Fruit fly (Drosophila melanogaster) whole organism, embryonic: ENCODE measurements around the gene CG4332.

Source experiments
- CG1024 ChIP-seq: fragments of 200-800 bp; sonication (Bioruptor generic); IDR thresholded peaks from 2 replicates; pipeline ENCODE4 v1.3.6; 2022; ENCODE audit warnings: missing biosample characterization, missing genetic modification characterization
- CG10267 ChIP-seq: fragments of 200-800 bp; sonication (Bioruptor generic); optimal IDR thresholded peaks from 2 replicates; lab custom pipeline; 2018; ENCODE audit warnings: missing biosample characterization, mild to moderate bottlenecking, missing genetic modification characterization, moderate library complexity
- CG10321 ChIP-seq: fragments of 200-800 bp; sonication (Bioruptor generic); IDR thresholded peaks from 2 replicates; pipeline ENCODE4 v1.3.6; 2022; ENCODE audit warnings: missing biosample characterization, missing genetic modification characterization
- CG10431 ChIP-seq: fragments of 200-800 bp; sonication (Bioruptor generic); optimal IDR thresholded peaks from 3 replicates; lab custom pipeline; 2018; ENCODE audit warnings: missing biosample characterization, mild to moderate bottlenecking, missing genetic modification characterization
- CG10654 ChIP-seq: fragments of 200-800 bp; sonication (Bioruptor generic); optimal IDR thresholded peaks from 2 replicates; lab custom pipeline; 2016; ENCODE audit warnings: missing biosample characterization, missing genetic modification characterization
- CG11247 ChIP-seq: fragments of 200-800 bp; sonication (Bioruptor generic); IDR thresholded peaks from 2 replicates; pipeline ENCODE4 v1.3.6; 2022; ENCODE audit warnings: missing biosample characterization, missing genetic modification characterization
- CG11398 ChIP-seq: fragments of 200-800 bp; sonication (Bioruptor generic); optimal IDR thresholded peaks from 2 replicates; lab custom pipeline; 2016; ENCODE audit warnings: missing biosample characterization, missing genetic modification characterization
- CG11504 ChIP-seq: fragments of 200-800 bp; sonication (Bioruptor generic); optimal IDR thresholded peaks from 3 replicates; lab custom pipeline; 2019; ENCODE audit warnings: missing biosample characterization, mild to moderate bottlenecking, missing genetic modification characterization, moderate library complexity
- CG12299 ChIP-seq: fragments of 200-800 bp; sonication (Bioruptor generic); optimal IDR thresholded peaks from 2 replicates; lab custom pipeline; 2018; ENCODE audit warnings: missing biosample characterization, mild to moderate bottlenecking, missing genetic modification characterization
- CG12942 ChIP-seq: fragments of 200-800 bp; sonication (Bioruptor generic); optimal IDR thresholded peaks from 3 replicates; lab custom pipeline; 2016; ENCODE audit warnings: missing biosample characterization, missing genetic modification characterization
- CG1603 ChIP-seq: fragments of 200-800 bp; sonication (Bioruptor generic); optimal IDR thresholded peaks from 2 replicates; lab custom pipeline; 2019; ENCODE audit warnings: missing biosample characterization, mild to moderate bottlenecking, missing genetic modification characterization, moderate library complexity
- CG17359 ChIP-seq: fragments of 200-800 bp; sonication (Bioruptor generic); optimal IDR thresholded peaks from 3 replicates; lab custom pipeline; 2018; ENCODE audit warnings: missing biosample characterization, mild to moderate bottlenecking, missing genetic modification characterization, moderate library complexity
- CG18011 ChIP-seq: fragments of 200-800 bp; sonication (Bioruptor generic); optimal IDR thresholded peaks from 2 replicates; lab custom pipeline; 2017; ENCODE audit warnings: missing biosample characterization, missing genetic modification characterization, mild to moderate bottlenecking, moderate library complexity, missing genotype
- CG2199 ChIP-seq: fragments of 200-800 bp; sonication (Bioruptor generic); IDR thresholded peaks from 3 replicates; pipeline ENCODE4 v1.3.6; 2022; ENCODE audit warnings: missing biosample characterization, missing genetic modification characterization
- CG33213 ChIP-seq: fragments of 200-800 bp; sonication (Bioruptor generic); optimal IDR thresholded peaks from 3 replicates; lab custom pipeline; 2016; ENCODE audit warnings: missing biosample characterization, missing genetic modification characterization
- CG3407 ChIP-seq: fragments of 200-800 bp; sonication (Bioruptor generic); optimal IDR thresholded peaks from 2 replicates; lab custom pipeline; 2018; ENCODE audit warnings: missing biosample characterization, mild to moderate bottlenecking, missing genetic modification characterization
- CG34422 ChIP-seq: fragments of 200-800 bp; sonication (Bioruptor generic); IDR thresholded peaks from 3 replicates; pipeline ENCODE4 v1.3.6; 2022; ENCODE audit warnings: missing biosample characterization, missing genetic modification characterization
- CG3847 ChIP-seq: fragments of 200-800 bp; sonication (Bioruptor generic); IDR thresholded peaks from 2 replicates; pipeline ENCODE4 v1.3.6; 2022; ENCODE audit warnings: missing biosample characterization, missing genetic modification characterization
- CG4854 ChIP-seq: fragments of 200-800 bp; sonication (Bioruptor generic); optimal IDR thresholded peaks from 2 replicates; lab custom pipeline; 2016; ENCODE audit warnings: missing biosample characterization, missing genetic modification characterization, inconsistent platforms
- CG8290 ChIP-seq, 3 experiments: fragments of 200-800 bp; sonication (Bioruptor generic); optimal IDR thresholded peaks; 2 replicates each; lab custom pipeline; 2016 to 2019; ENCODE audit warnings: missing biosample characterization in 3 of 3, missing genetic modification characterization in 3 of 3, mild to moderate bottlenecking in 2 of 3, moderate library complexity in 1 of 3
- CG9437 ChIP-seq: fragments of 200-800 bp; sonication (Bioruptor generic); optimal IDR thresholded peaks from 2 replicates; lab custom pipeline; 2018; ENCODE audit warnings: missing biosample characterization, mild to moderate bottlenecking, missing genetic modification characterization
- CG9727 ChIP-seq: fragments of 200-800 bp; sonication (Bioruptor generic); optimal IDR thresholded peaks from 3 replicates; lab custom pipeline; 2017; ENCODE audit warnings: missing biosample characterization, mild to moderate bottlenecking, missing genetic modification characterization
- D ChIP-seq, 2 experiments: fragments of 200-800 bp in 1 of 2; fragments of >200 bp in 1 of 2; sonication (Bioruptor generic) in 1 of 2; optimal IDR thresholded peaks; 2 replicates in 1 of 2; 3 replicates in 1 of 2; lab custom pipeline; 2017; ENCODE audit warnings: mild to moderate bottlenecking in 1 of 2, missing biosample characterization in 1 of 2, missing genetic modification characterization in 1 of 2, missing genetic modification reagents in 1 of 2
- Dip3 ChIP-seq: fragments of 200-800 bp; sonication (Bioruptor generic); optimal IDR thresholded peaks from 3 replicates; lab custom pipeline; 2016; ENCODE audit warnings: missing biosample characterization, missing genetic modification characterization
- Doc3 ChIP-seq: fragments of 200-800 bp; sonication (Bioruptor generic); IDR thresholded peaks from 3 replicates; pipeline ENCODE4 v1.3.6; 2022; ENCODE audit warnings: missing biosample characterization, missing genetic modification characterization; ENCODE audit not compliant: partially characterized antibody
- HLH54F ChIP-seq: fragments of 200-800 bp; sonication (Bioruptor generic); optimal IDR thresholded peaks from 3 replicates; lab custom pipeline; 2016; ENCODE audit warnings: missing biosample characterization, missing genetic modification characterization
- Mad ChIP-seq: fragments of 200-800 bp; sonication (Bioruptor generic); optimal IDR thresholded peaks from 2 replicates; lab custom pipeline; 2016; ENCODE audit warnings: missing biosample characterization, missing genetic modification characterization
- NFAT ChIP-seq: fragments of 200-800 bp; sonication (Bioruptor generic); IDR thresholded peaks from 2 replicates; pipeline ENCODE4 v1.3.6; 2022; ENCODE audit warnings: missing biosample characterization, missing genetic modification characterization
- NfI ChIP-seq: fragments of 200-800 bp; sonication (Bioruptor generic); optimal IDR thresholded peaks from 3 replicates; lab custom pipeline; 2018; ENCODE audit warnings: missing biosample characterization, mild to moderate bottlenecking, missing genetic modification characterization, moderate library complexity
- Oaz ChIP-seq: fragments of 200-800 bp; sonication (Bioruptor generic); IDR thresholded peaks from 2 replicates; pipeline ENCODE4 v1.3.6; 2022; ENCODE audit warnings: missing biosample characterization, missing genetic modification characterization
- Side ChIP-seq: fragments of 200-800 bp; sonication (Bioruptor generic); optimal IDR thresholded peaks from 2 replicates; lab custom pipeline; 2016; ENCODE audit warnings: missing biosample characterization, missing genetic modification characterization
- Sox100B ChIP-seq: fragments of 200-800 bp; sonication (Bioruptor generic); optimal IDR thresholded peaks from 3 replicates; lab custom pipeline; 2018; ENCODE audit warnings: missing biosample characterization, mild to moderate bottlenecking, missing genetic modification characterization
- Stat92E ChIP-seq, 3 experiments: fragments of >200 bp in 2 of 3; fragments of 200-800 bp in 1 of 3; sonication (Bioruptor generic) in 1 of 3; optimal IDR thresholded peaks; 2 replicates each; lab custom pipeline; 2017 to 2019; ENCODE audit warnings: missing biosample characterization in 3 of 3, missing genetic modification characterization in 3 of 3, mild to moderate bottlenecking in 1 of 3, moderate library complexity in 1 of 3
- bcd ChIP-seq: fragments of 200-800 bp; sonication (Bioruptor generic); optimal IDR thresholded peaks from 2 replicates; lab custom pipeline; 2017; ENCODE audit warnings: missing biosample characterization, mild to moderate bottlenecking, missing genetic modification characterization
- cad ChIP-seq: fragments of >200 bp; optimal IDR thresholded peaks from 2 replicates; lab custom pipeline; 2017; ENCODE audit warnings: missing biosample characterization, missing genetic modification characterization
- cas ChIP-seq: fragments of 200-800 bp; sonication (Bioruptor generic); IDR thresholded peaks from 2 replicates; pipeline ENCODE4 v1.3.6; 2022; ENCODE audit warnings: missing biosample characterization, missing genetic modification characterization
- dati ChIP-seq: fragments of 200-800 bp; sonication (Bioruptor generic); IDR thresholded peaks from 2 replicates; pipeline ENCODE4 v1.3.6; 2022; ENCODE audit warnings: missing biosample characterization, missing genetic modification characterization
- fd64A ChIP-seq: fragments of 200-800 bp; sonication (Bioruptor generic); optimal IDR thresholded peaks from 3 replicates; lab custom pipeline; 2018; ENCODE audit warnings: missing biosample characterization, mild to moderate bottlenecking, missing genetic modification characterization
- kah ChIP-seq: fragments of 200-800 bp; sonication (Bioruptor generic); optimal IDR thresholded peaks from 2 replicates; lab custom pipeline; 2018; ENCODE audit warnings: missing biosample characterization, mild to moderate bottlenecking, missing genetic modification characterization
- maf-S ChIP-seq: fragments of 200-800 bp; sonication (Bioruptor generic); optimal IDR thresholded peaks from 2 replicates; lab custom pipeline; 2016; ENCODE audit warnings: missing biosample characterization, missing genetic modification characterization
- mam ChIP-seq: fragments of 200-800 bp; sonication (Bioruptor generic); optimal IDR thresholded peaks from 3 replicates; lab custom pipeline; 2016; ENCODE audit warnings: missing biosample characterization, missing genetic modification characterization
- mld ChIP-seq: fragments of 200-800 bp; sonication (Bioruptor generic); IDR thresholded peaks from 3 replicates; pipeline ENCODE4 v1.3.6; 2022; ENCODE audit warnings: missing biosample characterization, missing genetic modification characterization; ENCODE audit not compliant: partially characterized antibody
- pum ChIP-seq: fragments of 200-800 bp; sonication (Bioruptor generic); optimal IDR thresholded peaks from 2 replicates; lab custom pipeline; 2016; ENCODE audit warnings: missing biosample characterization, missing genetic modification characterization
- pzg ChIP-seq: fragments of 200-800 bp; sonication (Bioruptor generic); optimal IDR thresholded peaks from 3 replicates; lab custom pipeline; 2018; ENCODE audit warnings: missing biosample characterization, mild to moderate bottlenecking, missing genetic modification characterization, moderate library complexity
- sens-2 ChIP-seq: fragments of 200-800 bp; sonication (Bioruptor generic); IDR thresholded peaks from 2 replicates; pipeline ENCODE4 v1.3.6; 2022; ENCODE audit warnings: missing biosample characterization, missing genetic modification characterization
- shn ChIP-seq: fragments of 200-800 bp; sonication (Bioruptor generic); optimal IDR thresholded peaks from 3 replicates; lab custom pipeline; 2016; ENCODE audit warnings: missing biosample characterization, missing genetic modification characterization
- slbo ChIP-seq: fragments of 200-800 bp; sonication (Bioruptor generic); IDR thresholded peaks from 2 replicates; pipeline ENCODE4 v1.3.6; 2022; ENCODE audit warnings: missing biosample characterization, missing genetic modification characterization
- twi ChIP-seq: fragments of 200-800 bp; optimal IDR thresholded peaks from 2 replicates; lab custom pipeline; 2019; ENCODE audit warnings: missing biosample characterization, mild to moderate bottlenecking, missing genetic modification characterization, moderate library complexity
- vfl ChIP-seq: fragments of 200-800 bp; sonication (Bioruptor generic); optimal IDR thresholded peaks from 2 replicates; lab custom pipeline; 2016; ENCODE audit warnings: missing biosample characterization, missing genetic modification characterization
- wek ChIP-seq: fragments of 200-800 bp; sonication (Bioruptor generic); optimal IDR thresholded peaks from 3 replicates; lab custom pipeline; 2018; ENCODE audit warnings: missing biosample characterization, mild to moderate bottlenecking, missing genetic modification characterization, moderate library complexity

The CG4332 gene

dm6 chrX:13135702-13136101 lies 19.1 kb upstream of the CG4332 start (continued):
- TF ChIP-seq CG11398 (GFP tag; lab: Kevin White, UChicago) (peak; percentile 13), dati (peak; percentile 48; the same call in 1 of the 2 replicates), bcd (GFP tag; lab: Kevin White, UChicago) (peak; percentile 52), CG3407 (GFP tag; lab: Kevin White, UChicago) (peak; percentile 53), CG10654 (peak; percentile 34), CG10431 (GFP tag; lab: Kevin White, UChicago) (no peak), mld (GFP tag; lab: Robert Waterston, UW) (no peak), CG34422 (GFP tag; lab: Robert Waterston, UW) (peak; percentile 53; the same call in 2 of the 3 replicates), CG4854 (GFP tag; lab: Kevin White, UChicago) (peak; percentile 31), cad (GFP tag; lab: Kevin White, UChicago) (no peak), CG1603 (tag; lab: Kevin White, UChicago) (peak; percentile 74), Mad (GFP tag; lab: Kevin White, UChicago) (no peak), Dip3 (GFP tag; lab: Kevin White, UChicago) (peak; percentile 42), twi (tag; lab: Kevin White, UChicago) (no peak), sens-2 (GFP tag; lab: Robert Waterston, UW) (0 out of 2 replicates have a peak, but pooled peaks have one; percentile 39), NfI (GFP tag; lab: Kevin White, UChicago) (peak; percentile 54), Oaz (GFP tag; lab: Robert Waterston, UW) (peak; percentile 29; the same call in 1 of the 2 replicates), cas (GFP tag; lab: Robert Waterston, UW) (no peak), NFAT (GFP tag; lab: Robert Waterston, UW) (no peak), Doc3 (GFP tag; lab: Robert Waterston, UW) (no peak), HLH54F (GFP tag; lab: Kevin White, UChicago) (no peak), wek (peak; percentile 14), CG3847 (GFP tag; lab: Robert Waterston, UW) (no peak), CG10267 (tag; lab: Kevin White, UChicago) (peak; percentile 27), pum (peak; percentile 41), Side (GFP tag; lab: Kevin White, UChicago) (peak; percentile 21), kah (GFP tag; lab: Kevin White, UChicago) (peak; percentile 46), CG17359 (peak; percentile 83), fd64A (GFP tag; lab: Kevin White, UChicago) (no peak), pzg (GFP tag; lab: Kevin White, UChicago) (no peak), CG11504 (peak; percentile 79), slbo (GFP tag; lab: Robert Waterston, UW) (peak; percentile 68), maf-S (GFP tag; lab: Kevin White, UChicago) (no peak), CG9727 (GFP tag; lab: Kevin White, UChicago) (peak; percentile 38), CG1024 (GFP tag; lab: Robert Waterston, UW) (0 out of 2 replicates have a peak, but pooled peaks have one; percentile 30), D (optimal IDR thresholded peaks at IDR 0.05; lab: Kevin White, UChicago) (no peak), D (GFP tag; optimal IDR thresholded peaks at IDR 0.05; lab: Kevin White, UChicago) (peak; percentile 15), CG10321 (GFP tag; lab: Robert Waterston, UW) (no peak), CG11247 (GFP tag; lab: Robert Waterston, UW) (0 out of 2 replicates have a peak, but pooled peaks have one; percentile 7), CG12942 (peak; percentile 48), CG12299 (no peak), Sox100B (GFP tag; lab: Kevin White, UChicago) (peak; percentile 57), Stat92E (GFP tag; optimal IDR thresholded peaks at IDR 0.05; lab: Kevin White, UChicago) (no peak), mam (GFP tag; lab: Kevin White, UChicago) (peak; percentile 52), CG9437 (peak; percentile 47), vfl (no peak), CG2199 (GFP tag; lab: Robert Waterston, UW) (no peak), CG18011 (no peak), CG33213 (peak; percentile 46), shn (GFP tag; lab: Kevin White, UChicago) (peak; percentile 4), CG8290 (GFP tag; optimal IDR thresholded peaks at IDR 0.05; lab: Kevin White, UChicago) (no peak), CG8290 (tag; optimal IDR thresholded peaks at IDR 0.05; lab: Kevin White, UChicago) (peak in 1 of 2 experiments; percentile 64)
